Worm (Caenorhabditis elegans) whole organism, L1 larva: ENCODE data around the gene EGAP5.1.
A peak's percentile ranks its signal among the peaks of the same experiment; 100 is the strongest.

Experiments
- C34B4.2 ChIP-seq: sonication (generic microtip); optimal IDR thresholded peaks from 2 replicates; lab custom pipeline; 2017; ENCODE audit warnings: mild to moderate bottlenecking, missing genetic modification characterization, missing compliant biosample characterization
- Y116A8C.19 ChIP-seq: sonication (generic microtip); optimal IDR thresholded peaks from 2 replicates; lab custom pipeline; 2016; ENCODE audit warnings: missing compliant biosample characterization, missing genetic modification characterization, borderline replicate concordance
- aha-1 ChIP-seq: fragments of 150-350 bp; optimal IDR thresholded peaks from 2 replicates; lab custom pipeline; 2014; ENCODE audit warnings: missing biosample characterization, missing genetic modification characterization
- alr-1 ChIP-seq: fragments of 200-800 bp; sonication (Bioruptor generic); optimal IDR thresholded peaks from 2 replicates; lab custom pipeline; 2018; ENCODE audit warnings: borderline replicate concordance, mild to moderate bottlenecking, missing genetic modification characterization, missing compliant biosample characterization
- blmp-1 ChIP-seq: fragments of 150-350 bp; optimal IDR thresholded peaks from 2 replicates; lab custom pipeline; 2014; ENCODE audit warnings: missing biosample characterization, missing genetic modification characterization
- ceh-63 ChIP-seq: fragments of 200-800 bp; sonication (Bioruptor generic); optimal IDR thresholded peaks from 2 replicates; lab custom pipeline; 2018; ENCODE audit warnings: mild to moderate bottlenecking, missing genetic modification characterization, missing compliant biosample characterization
- ces-1 ChIP-seq: fragments of 150-350 bp; optimal IDR thresholded peaks from 2 replicates; lab custom pipeline; 2014; ENCODE audit warnings: missing biosample characterization, missing genetic modification reagents, missing genetic modification characterization
- efl-1 ChIP-seq, 4 experiments: fragments of 150-350 bp; optimal IDR thresholded peaks in 3 of 4; peaks in 1 of 4; 1 replicate in 1 of 4; 2 replicates in 3 of 4; lab custom pipeline; 2014; ENCODE audit warnings: missing biosample characterization in 2 of 4, missing genetic modification characterization in 2 of 4, missing genetic modification reagents in 2 of 4
- elt-2 ChIP-seq: sonication (generic microtip); optimal IDR thresholded peaks from 2 replicates; lab custom pipeline; 2016; ENCODE audit warnings: missing genetic modification characterization, mild to moderate bottlenecking, inconsistent platforms, missing compliant biosample characterization, missing genetic modification reagents
- elt-3 ChIP-seq, 6 experiments: fragments of 150-350 bp in 1 of 6; sonication (generic microtip); optimal IDR thresholded peaks; 2 replicates each; lab custom pipeline; 2017 to 2018; ENCODE audit warnings: missing biosample characterization in 6 of 6, missing genetic modification characterization in 6 of 6, inconsistent platforms in 1 of 6
- ets-5 ChIP-seq: fragments of 200-800 bp; sonication (Bioruptor generic); IDR thresholded peaks from 2 replicates; pipeline ENCODE4 v1.3.6; 2022; ENCODE audit warnings: missing genetic modification characterization, missing compliant biosample characterization
- fkh-10 ChIP-seq: sonication (generic microtip); optimal IDR thresholded peaks from 2 replicates; lab custom pipeline; 2017; ENCODE audit warnings: missing biosample characterization, missing genetic modification reagents, missing genetic modification characterization
- hlh-4 ChIP-seq: sonication (generic microtip); optimal IDR thresholded peaks from 2 replicates; lab custom pipeline; 2016; ENCODE audit warnings: mild to moderate bottlenecking, missing genetic modification characterization, missing compliant biosample characterization
- lin-14 ChIP-seq: fragments of 200-800 bp; sonication (Bioruptor generic); optimal IDR thresholded peaks from 2 replicates; lab custom pipeline; 2018; ENCODE audit warnings: mild to moderate bottlenecking, missing genetic modification characterization, moderate library complexity, missing compliant biosample characterization
- lin-15B ChIP-seq: fragments of 150-350 bp; sonication (generic microtip); optimal IDR thresholded peaks from 3 replicates; lab custom pipeline; 2014; ENCODE audit warnings: missing biosample characterization, missing genetic modification characterization
- lin-35 ChIP-seq, 2 experiments: fragments of 150-350 bp; optimal IDR thresholded peaks; 2 replicates each; lab custom pipeline; 2014; ENCODE audit warnings: missing biosample characterization in 2 of 2, missing genetic modification characterization in 2 of 2, missing genetic modification reagents in 2 of 2
- lir-3 ChIP-seq: sonication (generic microtip); optimal IDR thresholded peaks from 2 replicates; lab custom pipeline; 2016; ENCODE audit warnings: mild to moderate bottlenecking, missing genetic modification characterization, moderate library complexity, missing compliant biosample characterization; ENCODE audit not compliant: poor library complexity
- lsy-2 ChIP-seq, 2 experiments: fragments of 150-350 bp; optimal IDR thresholded peaks; 2 replicates each; lab custom pipeline; 2014; ENCODE audit warnings: missing biosample characterization in 2 of 2, missing genetic modification characterization in 2 of 2
- mdl-1 ChIP-seq, 2 experiments: fragments of 150-350 bp; optimal IDR thresholded peaks; 2 replicates each; lab custom pipeline; 2014 to 2017; ENCODE audit warnings: missing biosample characterization in 2 of 2, missing genetic modification characterization in 2 of 2, inconsistent platforms in 1 of 2
- mef-2 ChIP-seq: fragments of 150-350 bp; optimal IDR thresholded peaks from 2 replicates; lab custom pipeline; 2014; ENCODE audit warnings: missing biosample characterization, missing genetic modification characterization
- mep-1 ChIP-seq: fragments of 150-350 bp; optimal IDR thresholded peaks from 2 replicates; lab custom pipeline; 2014; ENCODE audit warnings: missing biosample characterization, missing genetic modification characterization
- nhr-12 ChIP-seq: sonication (generic microtip); optimal IDR thresholded peaks from 2 replicates; lab custom pipeline; 2017; ENCODE audit warnings: missing biosample characterization, missing genetic modification characterization
- nhr-19 ChIP-seq: fragments of 200-800 bp; sonication (Bioruptor generic); conservative IDR thresholded peaks from 2 replicates; pipeline ENCODE4 v1.3.6; 2022; ENCODE audit warnings: missing genetic modification characterization, missing compliant biosample characterization
- nhr-20 ChIP-seq: sonication (generic microtip); optimal IDR thresholded peaks from 2 replicates; lab custom pipeline; 2016; ENCODE audit warnings: mild to moderate bottlenecking, missing genetic modification characterization, missing compliant biosample characterization
- nhr-47 ChIP-seq: sonication (generic microtip); optimal IDR thresholded peaks from 2 replicates; lab custom pipeline; 2016; ENCODE audit warnings: mild to moderate bottlenecking, missing genetic modification characterization, moderate library complexity, missing compliant biosample characterization
- nhr-77 ChIP-seq: fragments of 150-350 bp; optimal IDR thresholded peaks from 2 replicates; lab custom pipeline; 2014; ENCODE audit warnings: missing biosample characterization, missing genetic modification characterization
- nhr-84 ChIP-seq: sonication (generic microtip); optimal IDR thresholded peaks from 2 replicates; lab custom pipeline; 2017; ENCODE audit warnings: missing biosample characterization, missing genetic modification characterization
- nhr-85 ChIP-seq: sonication (generic microtip); peaks from one replicate; lab custom pipeline; 2016; ENCODE audit warnings: missing genetic modification characterization, inconsistent platforms, missing compliant biosample characterization
- nhr-90 ChIP-seq: sonication (generic microtip); optimal IDR thresholded peaks from 2 replicates; lab custom pipeline; 2016; ENCODE audit warnings: mild to moderate bottlenecking, missing genetic modification characterization, missing compliant biosample characterization; ENCODE audit not compliant: poor library complexity
- pax-3 ChIP-seq: fragments of 200-800 bp; sonication (Bioruptor generic); optimal IDR thresholded peaks from 2 replicates; lab custom pipeline; 2018; ENCODE audit warnings: mild to moderate bottlenecking, missing genetic modification characterization, moderate library complexity, missing compliant biosample characterization
- pqm-1 ChIP-seq: sonication (generic microtip); optimal IDR thresholded peaks from 3 replicates; lab custom pipeline; 2017; ENCODE audit warnings: missing biosample characterization, missing genetic modification characterization
- rnt-1 ChIP-seq: sonication (generic microtip); optimal IDR thresholded peaks from 2 replicates; lab custom pipeline; 2016; ENCODE audit warnings: mild to moderate bottlenecking, missing genetic modification characterization, moderate library complexity, missing compliant biosample characterization
- snpc-4 ChIP-seq: fragments of 150-350 bp; optimal IDR thresholded peaks from 2 replicates; lab custom pipeline; 2014; ENCODE audit warnings: missing biosample characterization, missing genetic modification characterization
- snu-23 ChIP-seq: sonication (generic microtip); optimal IDR thresholded peaks from 2 replicates; lab custom pipeline; 2016; ENCODE audit warnings: missing genetic modification characterization, missing compliant biosample characterization
- sptf-1 ChIP-seq: fragments of 150-350 bp; optimal IDR thresholded peaks from 2 replicates; lab custom pipeline; 2014; ENCODE audit warnings: missing biosample characterization, missing genetic modification characterization
- tbx-2 ChIP-seq: sonication (generic microtip); optimal IDR thresholded peaks from 2 replicates; lab custom pipeline; 2016; ENCODE audit warnings: missing genetic modification characterization, missing compliant biosample characterization
- unc-130 ChIP-seq: fragments of 150-350 bp; optimal IDR thresholded peaks from 2 replicates; lab custom pipeline; 2017; ENCODE audit warnings: missing biosample characterization, missing genetic modification characterization, inconsistent platforms
- unc-30 ChIP-seq: sonication (generic microtip); optimal IDR thresholded peaks from 2 replicates; lab custom pipeline; 2017; ENCODE audit warnings: missing biosample characterization, missing genetic modification characterization
- unc-98 ChIP-seq: fragments of 200-800 bp; sonication (Bioruptor generic); IDR thresholded peaks from 2 replicates; pipeline ENCODE4 v1.3.6; 2022; ENCODE audit warnings: missing genetic modification characterization, missing compliant biosample characterization
- zip-4 ChIP-seq: fragments of 200-800 bp; sonication (Bioruptor generic); optimal IDR thresholded peaks from 2 replicates; lab custom pipeline; 2018; ENCODE audit warnings: mild to moderate bottlenecking, missing genetic modification characterization, moderate library complexity, missing compliant biosample characterization

The EGAP5.1 gene

DNA sequence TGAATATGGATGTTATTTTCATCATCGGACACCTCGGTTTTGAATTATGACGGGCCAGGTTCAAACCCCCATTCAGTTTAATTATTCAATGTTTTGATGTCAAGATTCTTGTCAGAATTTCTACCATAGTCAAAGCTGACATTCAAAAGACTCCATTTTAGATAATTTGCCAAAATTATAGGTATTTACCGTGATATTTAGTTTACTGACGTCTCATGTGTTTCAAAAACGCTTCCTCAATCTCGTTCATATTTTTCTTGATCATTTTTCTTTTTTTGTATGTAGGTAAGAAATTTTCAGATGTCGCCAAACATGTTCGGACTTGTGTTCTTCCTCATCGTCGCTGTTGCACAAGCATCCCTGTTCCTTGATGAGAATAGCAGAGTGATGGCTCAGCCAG lies at the start of gene EGAP5.1:
TSS of gene EGAP5.1 (plus strand) at position 301 of the 400 bp plus-strand sequence.
- TF ChIP-seq lin-15B (tag; lab: Kevin White, UChicago): no peak
- TF ChIP-seq, all 84 proteins: peak for 0

- TF ChIP-seq nhr-19 (GFP tag; lab: Robert Waterston, UW): no peak
- TF ChIP-seq lin-14: peak; percentile 44
- no peak for TF ChIP-seq pqm-1
These were observed 47.3 kb upstream of the EGAP5.1 start for ce11 chrX:5115511-5115910.

ce11 chrX:5116180-5116579 lies 46.7 kb upstream of the EGAP5.1 start:
- no peak for TF ChIP-seq lsy-2 (tag; optimal IDR thresholded peaks at IDR 0.05; lab: Kevin White, UChicago)
- no peak for TF ChIP-seq ets-5
- no peak for TF ChIP-seq nhr-77
- TF ChIP-seq lin-15B (tag; lab: Kevin White, UChicago): no peak
- no peak for TF ChIP-seq aha-1 (tag; lab: Kevin White, UChicago)
- no peak for TF ChIP-seq rnt-1 (tag; lab: Kevin White, UChicago)
- peak; percentile 64 for TF ChIP-seq nhr-85

ce11 chrX:5116816-5117459 lies 45.9 kb upstream of the EGAP5.1 start, which contains the start of gene apl-1:
apl-1 (minus strand) TSS chrX:5116866.
- TF ChIP-seq zip-4 (no peak), efl-1 (optimal IDR thresholded peaks at IDR 0.05; lab: Kevin White, UChicago) (no peak), efl-1 (GFP tag; optimal IDR thresholded peaks at IDR 0.05 in 1 of 2; lab: Kevin White, UChicago) (peak in 1 of 2 experiments; percentile 43), unc-130 (tag; lab: Kevin White, UChicago) (no peak), nhr-47 (tag; lab: Kevin White, UChicago) (no peak), lir-3 (tag; lab: Kevin White, UChicago) (no peak), pax-3 (no peak), blmp-1 (tag; lab: Kevin White, UChicago) (peak; percentile 89), pqm-1 (no peak), Y116A8C.19 (no peak), snpc-4 (no peak), elt-3 (tag; optimal IDR thresholded peaks at IDR 0.05; lab: Kevin White, UChicago) (peak in 1 of 6 experiments; percentile 58), nhr-12 (tag; lab: Kevin White, UChicago) (no peak), mep-1 (tag; lab: Kevin White, UChicago) (no peak), lin-35 (GFP tag; optimal IDR thresholded peaks at IDR 0.05; lab: Kevin White, UChicago) (peak in 1 of 2 experiments; percentile 22), mdl-1 (tag; optimal IDR thresholded peaks at IDR 0.05; lab: Kevin White, UChicago) (peak in 1 of 2 experiments; percentile 31), ceh-63 (no peak), lsy-2 (tag; optimal IDR thresholded peaks at IDR 0.05; lab: Kevin White, UChicago) (peak in 1 of 2 experiments; percentile 26), nhr-77 (no peak), hlh-4 (tag; lab: Kevin White, UChicago) (no peak), snu-23 (GFP tag; lab: Kevin White, UChicago) (no peak), alr-1 (tag; lab: Kevin White, UChicago) (no peak), elt-2 (tag; lab: Kevin White, UChicago) (no peak), nhr-85 (peak; percentile 30), C34B4.2 (no peak), rnt-1 (tag; lab: Kevin White, UChicago) (no peak), nhr-20 (peak; percentile 21), unc-98 (GFP tag; lab: Robert Waterston, UW) (no peak)

- TF ChIP-seq nhr-90 (tag; lab: Kevin White, UChicago) (no peak), ces-1 (GFP tag; lab: Kevin White, UChicago) (peak; percentile 94), unc-30 (tag; lab: Kevin White, UChicago) (no peak), nhr-84 (tag; lab: Kevin White, UChicago) (no peak), tbx-2 (tag; lab: Kevin White, UChicago) (peak; percentile 41), mef-2 (no peak), fkh-10 (GFP tag; lab: Kevin White, UChicago) (peak; percentile 93), lin-14 (peak; percentile 81), sptf-1 (tag; lab: Kevin White, UChicago) (no peak), snu-23 (GFP tag; lab: Kevin White, UChicago) (no peak), lsy-2 (tag; optimal IDR thresholded peaks at IDR 0.05; lab: Kevin White, UChicago) (peak; percentile 11 to 52)
These were observed 45.3 kb upstream of the EGAP5.1 start for ce11 chrX:5117571-5117970.
